Worm (Caenorhabditis elegans): ENCODE results near the gene dpy-22.

Gene dpy-22

ce11 chrX:9798530-9798929 is 23.5 kb downstream of the dpy-22 start, which contains the start of gene F36G3.3 (continued):
- TF ChIP-seq hlh-11 (tag; optimal IDR thresholded peaks at IDR 0.05) = no peak

- TF ChIP-seq unc-62 (GFP tag; optimal IDR thresholded peaks at IDR 0.05 in 1 of 2) = peak in 1 of 2 experiments; percentile 93
- no peak for TF ChIP-seq unc-62 (tag; optimal IDR thresholded peaks at IDR 0.05)
- no peak for TF ChIP-seq dve-1 (tag; optimal IDR thresholded peaks at IDR 0.05; ENCODE audit: insufficient read depth)
These were observed 26.0 kb downstream of the dpy-22 start for ce11 chrX:9796063-9796462.

ce11 chrX:9795579-9795978 is 26.5 kb downstream of the dpy-22 start:
- TF ChIP-seq ceh-62 (tag; optimal IDR thresholded peaks at IDR 0.05) = no peak
- no peak for TF ChIP-seq tag-97 (GFP tag; IDR thresholded peaks at IDR 0.05)
- TF ChIP-seq T20F7.1 (GFP tag; optimal IDR thresholded peaks at IDR 0.05) = no peak
- TF ChIP-seq nhr-10 (tag; optimal IDR thresholded peaks at IDR 0.05) = no peak
- TF ChIP-seq ceh-32 (tag; optimal IDR thresholded peaks at IDR 0.05; ENCODE audit: poor library complexity) = no peak
- TF ChIP-seq pqm-1 (tag; optimal IDR thresholded peaks at IDR 0.05) = peak; percentile 60
- no peak for TF ChIP-seq aha-1 (tag)
- TF ChIP-seq ctbp-1 (GFP tag; IDR thresholded peaks at IDR 0.05) = no peak

- no peak for TF ChIP-seq F10B5.3 (tag; optimal IDR thresholded peaks at IDR 0.05)
- TF ChIP-seq F26F4.8 (GFP tag; conservative IDR thresholded peaks at IDR 0.05) = no peak
- no peak for TF ChIP-seq hlh-11 (tag; optimal IDR thresholded peaks at IDR 0.05)
- TF ChIP-seq nhr-6 (tag; optimal IDR thresholded peaks at IDR 0.05) = no peak
- no peak for TF ChIP-seq lin-1 (GFP tag; IDR thresholded peaks at IDR 0.05)
- no peak for TF ChIP-seq ces-1 (GFP tag; optimal IDR thresholded peaks at IDR 0.05)
- TF ChIP-seq lin-29 (GFP tag; IDR thresholded peaks at IDR 0.05) = no peak
- TF ChIP-seq D1046.2 (GFP tag; IDR thresholded peaks at IDR 0.05) = no peak
- no peak for TF ChIP-seq pqm-1 (tag; optimal IDR thresholded peaks at IDR 0.05)
- TF ChIP-seq F44E2.7 (GFP tag; IDR thresholded peaks at IDR 0.05) = no peak
- no peak for TF ChIP-seq unc-62 (GFP tag; optimal IDR thresholded peaks at IDR 0.05 in 1 of 2)
- TF ChIP-seq unc-62 (tag; optimal IDR thresholded peaks at IDR 0.05) = no peak
- no peak for TF ChIP-seq mxl-2 (GFP tag; conservative IDR thresholded peaks at IDR 0.05)
- no peak for TF ChIP-seq rbr-2 (tag; optimal IDR thresholded peaks at IDR 0.05)
- TF ChIP-seq spr-3 (GFP tag; optimal IDR thresholded peaks at IDR 0.05) = no peak
- TF ChIP-seq F49E8.2 (tag; optimal IDR thresholded peaks at IDR 0.05; ENCODE audit: borderline replicate concordance) = no peak
- no peak for TF ChIP-seq ceh-44 (GFP tag; IDR thresholded peaks at IDR 0.05)
- no peak for TF ChIP-seq F37D6.2 (tag; optimal IDR thresholded peaks at IDR 0.05)
- no peak for TF ChIP-seq aly-2 (tag; optimal IDR thresholded peaks at IDR 0.05)
- TF ChIP-seq mep-1 (tag; optimal IDR thresholded peaks at IDR 0.05) = no peak
- TF ChIP-seq ceh-32 (tag; optimal IDR thresholded peaks at IDR 0.05; ENCODE audit: poor library complexity) = no peak
These were observed 27.9 kb downstream of the dpy-22 start, which contains the start of gene F36G3.2 for ce11 chrX:9794173-9794572. TSS of gene F36G3.2 (minus strand) at chrX:9794273.

- TF ChIP-seq attf-4 (tag; optimal IDR thresholded peaks at IDR 0.05) (no peak), T26A8.4 (GFP tag; IDR thresholded peaks at IDR 0.05) (no peak), zfp-3 (GFP tag; conservative IDR thresholded peaks at IDR 0.05) (no peak), nhr-6 (tag; optimal IDR thresholded peaks at IDR 0.05) (no peak), ceh-20 (GFP tag; IDR thresholded peaks at IDR 0.05) (no peak), ceh-62 (tag; optimal IDR thresholded peaks at IDR 0.05) (no peak), duxl-1 (tag; optimal IDR thresholded peaks at IDR 0.05; ENCODE audit: poor library complexity) (no peak), madf-5 (GFP tag; IDR thresholded peaks at IDR 0.05) (no peak), fos-1 (tag; optimal IDR thresholded peaks at IDR 0.05) (no peak), lin-38 (GFP tag; IDR thresholded peaks at IDR 0.05) (no peak), cey-2 (tag; optimal IDR thresholded peaks at IDR 0.05; ENCODE audit: borderline replicate concordance, insufficient read depth) (no peak), skn-1 (tag; optimal IDR thresholded peaks at IDR 0.05) (no peak), tag-97 (GFP tag; IDR thresholded peaks at IDR 0.05) (no peak), D1046.2 (GFP tag; IDR thresholded peaks at IDR 0.05) (no peak), dve-1 (tag; optimal IDR thresholded peaks at IDR 0.05; ENCODE audit: insufficient read depth) (no peak), nhr-42 (GFP tag; IDR thresholded peaks at IDR 0.05) (no peak), dmd-8 (GFP tag; IDR thresholded peaks at IDR 0.05) (no peak)
These were observed 33.0 kb downstream of the dpy-22 start, which contains the start of gene F36G3.1 for ce11 chrX:9789110-9789509. TSS of gene F36G3.1 (minus strand) at chrX:9789210.

All from whole organism, L4 larva.